Fruit fly (Drosophila melanogaster) whole organism, prepupa: ENCODE results near the gene CG10154.

Experiments
- Blimp-1 ChIP-seq: fragments of 200-800 bp; sonication (Bioruptor generic); optimal IDR thresholded peaks from 3 replicates; lab custom pipeline; 2017; ENCODE audit warnings: missing biosample characterization, missing genetic modification characterization, mild to moderate bottlenecking, moderate library complexity, missing genetic modification reagents
- CG10631 ChIP-seq: fragments of 200-800 bp; sonication (Bioruptor generic); optimal IDR thresholded peaks from 2 replicates; lab custom pipeline; 2016; ENCODE audit warnings: missing biosample characterization, missing genetic modification characterization
- CG10669 ChIP-seq: fragments of 200-800 bp; sonication (Bioruptor generic); optimal IDR thresholded peaks from 3 replicates; lab custom pipeline; 2018; ENCODE audit warnings: missing biosample characterization, mild to moderate bottlenecking, missing genetic modification characterization, moderate library complexity
- CG11294 ChIP-seq: fragments of 200-800 bp; sonication (Bioruptor generic); IDR thresholded peaks from 2 replicates; pipeline ENCODE4 v1.3.6; 2022; ENCODE audit warnings: missing biosample characterization, missing genetic modification characterization
- CG11762 ChIP-seq: fragments of 200-800 bp; sonication (Bioruptor generic); optimal IDR thresholded peaks from 3 replicates; lab custom pipeline; 2016; ENCODE audit warnings: missing biosample characterization, missing genetic modification characterization; ENCODE audit not compliant: insufficient read depth
- CG11902 ChIP-seq: fragments of 200-800 bp; sonication (Bioruptor generic); optimal IDR thresholded peaks from 3 replicates; lab custom pipeline; 2016; ENCODE audit warnings: missing biosample characterization, missing genetic modification characterization
- CG15336 ChIP-seq: fragments of 200-800 bp; sonication (Bioruptor generic); IDR thresholded peaks from 2 replicates; pipeline ENCODE4 v1.3.6; 2022; ENCODE audit warnings: missing biosample characterization, missing genetic modification characterization
- CG1621 ChIP-seq: fragments of 200-800 bp; sonication (Bioruptor generic); optimal IDR thresholded peaks from 3 replicates; lab custom pipeline; 2018; ENCODE audit warnings: missing biosample characterization, mild to moderate bottlenecking, missing genetic modification characterization
- CG16779 ChIP-seq: fragments of 200-800 bp; sonication (Bioruptor generic); optimal IDR thresholded peaks from 3 replicates; lab custom pipeline; 2017; ENCODE audit warnings: missing biosample characterization, mild to moderate bottlenecking, missing genetic modification characterization
- CG31627 ChIP-seq: fragments of 200-800 bp; sonication (Bioruptor generic); optimal IDR thresholded peaks from 3 replicates; lab custom pipeline; 2016; ENCODE audit warnings: missing biosample characterization, missing genetic modification characterization
- CG32006 ChIP-seq: fragments of 200-800 bp; sonication (Bioruptor generic); optimal IDR thresholded peaks from 3 replicates; lab custom pipeline; 2017; ENCODE audit warnings: missing biosample characterization, mild to moderate bottlenecking, missing genetic modification characterization
- CG34406 ChIP-seq: fragments of 200-800 bp; sonication (Bioruptor generic); optimal IDR thresholded peaks from 3 replicates; lab custom pipeline; 2016; ENCODE audit warnings: missing biosample characterization, missing genetic modification characterization
- CG3919 ChIP-seq: fragments of 200-800 bp; sonication (Bioruptor generic); optimal IDR thresholded peaks from 3 replicates; lab custom pipeline; 2016; ENCODE audit warnings: missing biosample characterization, missing genetic modification characterization
- CG6276 ChIP-seq: fragments of 200-800 bp; sonication (Bioruptor generic); optimal IDR thresholded peaks from 2 replicates; lab custom pipeline; 2017; ENCODE audit warnings: missing biosample characterization, mild to moderate bottlenecking, missing genetic modification characterization
- CG6792 ChIP-seq: fragments of 200-800 bp; sonication (Bioruptor generic); optimal IDR thresholded peaks from 3 replicates; lab custom pipeline; 2016; ENCODE audit warnings: missing biosample characterization, missing genetic modification characterization
- CG6854 ChIP-seq: fragments of 200-800 bp; sonication (Bioruptor generic); optimal IDR thresholded peaks from 2 replicates; lab custom pipeline; 2017; ENCODE audit warnings: missing biosample characterization, mild to moderate bottlenecking, missing genetic modification characterization
- CG7368 ChIP-seq: fragments of 200-800 bp; sonication (Bioruptor generic); optimal IDR thresholded peaks from 3 replicates; lab custom pipeline; 2016; ENCODE audit warnings: missing biosample characterization, missing genetic modification characterization
- CG8319 ChIP-seq: fragments of 200-800 bp; sonication (Bioruptor generic); optimal IDR thresholded peaks from 3 replicates; lab custom pipeline; 2016; ENCODE audit warnings: missing biosample characterization, missing genetic modification characterization
- CG9139 ChIP-seq: fragments of 200-800 bp; sonication (Bioruptor generic); optimal IDR thresholded peaks from 3 replicates; lab custom pipeline; 2017; ENCODE audit warnings: missing biosample characterization, mild to moderate bottlenecking, missing genetic modification characterization
- Eip75B ChIP-seq: fragments of 200-800 bp; sonication (Bioruptor generic); optimal IDR thresholded peaks from 3 replicates; lab custom pipeline; 2016; ENCODE audit warnings: missing biosample characterization, missing genetic modification characterization
- Eip93F ChIP-seq: fragments of 200-800 bp; sonication (Bioruptor generic); optimal IDR thresholded peaks from 2 replicates; lab custom pipeline; 2016; ENCODE audit warnings: missing biosample characterization, mild to moderate bottlenecking, missing genetic modification characterization
- Ets21C ChIP-seq: fragments of 200-800 bp; sonication (Bioruptor generic); optimal IDR thresholded peaks from 3 replicates; lab custom pipeline; 2016; ENCODE audit warnings: missing biosample characterization, missing genetic modification characterization
- Ets96B ChIP-seq: fragments of 200-800 bp; optimal IDR thresholded peaks from 2 replicates; lab custom pipeline; 2019; ENCODE audit warnings: missing biosample characterization, mild to moderate bottlenecking, missing genetic modification characterization, moderate library complexity
- Gug ChIP-seq: fragments of 200-800 bp; sonication (Bioruptor generic); IDR thresholded peaks from 2 replicates; pipeline ENCODE4 v1.3.6; 2022; ENCODE audit warnings: missing biosample characterization, missing genetic modification characterization
- Hr39 ChIP-seq: fragments of 200-800 bp; sonication (Bioruptor generic); optimal IDR thresholded peaks from 2 replicates; lab custom pipeline; 2016; ENCODE audit warnings: missing biosample characterization, missing genetic modification characterization
- Lpt ChIP-seq: fragments of 200-800 bp; sonication (Bioruptor generic); optimal IDR thresholded peaks from 3 replicates; lab custom pipeline; 2016; ENCODE audit warnings: missing biosample characterization, missing genetic modification characterization
- Met ChIP-seq: fragments of 200-800 bp; sonication (Bioruptor generic); optimal IDR thresholded peaks from 3 replicates; lab custom pipeline; 2016; ENCODE audit warnings: missing biosample characterization, missing genetic modification characterization
- OdsH ChIP-seq: fragments of 200-800 bp; sonication (Bioruptor generic); optimal IDR thresholded peaks from 3 replicates; lab custom pipeline; 2016; ENCODE audit warnings: missing biosample characterization, missing genetic modification characterization
- Sox102F ChIP-seq: fragments of 200-800 bp; sonication (Bioruptor generic); optimal IDR thresholded peaks from 2 replicates; lab custom pipeline; 2016; ENCODE audit warnings: missing biosample characterization, mild to moderate bottlenecking, missing genetic modification characterization
- Sox14 ChIP-seq: fragments of 200-800 bp; sonication (Bioruptor generic); optimal IDR thresholded peaks from 3 replicates; lab custom pipeline; 2016; ENCODE audit warnings: missing biosample characterization, missing genetic modification characterization
- achi ChIP-seq: fragments of 200-800 bp; sonication (Bioruptor generic); optimal IDR thresholded peaks from 3 replicates; lab custom pipeline; 2016; ENCODE audit warnings: missing biosample characterization, missing genetic modification characterization
- acj6 ChIP-seq: fragments of 200-800 bp; sonication (Bioruptor generic); optimal IDR thresholded peaks from 3 replicates; lab custom pipeline; 2016; ENCODE audit warnings: missing biosample characterization, missing genetic modification characterization
- cyc ChIP-seq: fragments of 200-800 bp; sonication (Bioruptor generic); optimal IDR thresholded peaks from 3 replicates; lab custom pipeline; 2016; ENCODE audit warnings: missing biosample characterization, missing genetic modification characterization
- dac ChIP-seq: fragments of 200-800 bp; sonication (Bioruptor generic); optimal IDR thresholded peaks from 2 replicates; lab custom pipeline; 2017; ENCODE audit warnings: missing biosample characterization, mild to moderate bottlenecking, missing genetic modification characterization
- eg ChIP-seq: fragments of 200-800 bp; sonication (Bioruptor generic); IDR thresholded peaks from 3 replicates; pipeline ENCODE4 v1.3.6; 2022; ENCODE audit warnings: missing biosample characterization, missing genetic modification characterization
- esn ChIP-seq: fragments of 200-800 bp; sonication (Bioruptor generic); optimal IDR thresholded peaks from 2 replicates; lab custom pipeline; 2016; ENCODE audit warnings: missing biosample characterization, mild to moderate bottlenecking, missing genetic modification characterization, moderate library complexity
- fd59A ChIP-seq: fragments of 200-800 bp; sonication (Bioruptor generic); optimal IDR thresholded peaks from 2 replicates; lab custom pipeline; 2017; ENCODE audit warnings: missing biosample characterization, mild to moderate bottlenecking, missing genetic modification characterization, missing genetic modification reagents
- fd85E ChIP-seq: fragments of 200-800 bp; sonication (Bioruptor generic); optimal IDR thresholded peaks from 3 replicates; lab custom pipeline; 2016; ENCODE audit warnings: missing biosample characterization, missing genetic modification characterization
- fkh ChIP-seq: fragments of 200-800 bp; sonication (Bioruptor generic); optimal IDR thresholded peaks from 3 replicates; lab custom pipeline; 2017; ENCODE audit warnings: missing biosample characterization, mild to moderate bottlenecking, missing genetic modification characterization, moderate library complexity
- lz ChIP-seq: fragments of 200-800 bp; sonication (Bioruptor generic); optimal IDR thresholded peaks from 3 replicates; lab custom pipeline; 2016; ENCODE audit warnings: missing biosample characterization, missing genetic modification characterization
- net ChIP-seq: fragments of 200-800 bp; sonication (Bioruptor generic); optimal IDR thresholded peaks from 3 replicates; lab custom pipeline; 2016; ENCODE audit warnings: missing biosample characterization, missing genetic modification characterization
- pdm3 ChIP-seq: fragments of 200-800 bp; sonication (Bioruptor generic); optimal IDR thresholded peaks from 3 replicates; lab custom pipeline; 2016; ENCODE audit warnings: missing biosample characterization, missing genetic modification characterization
- salr ChIP-seq, 2 experiments: fragments of 200-800 bp; sonication (Bioruptor generic); optimal IDR thresholded peaks; 3 replicates each; lab custom pipeline; 2016 to 2018; ENCODE audit warnings: missing biosample characterization in 2 of 2, missing genetic modification characterization in 2 of 2, mild to moderate bottlenecking in 1 of 2
- spab ChIP-seq: fragments of 200-800 bp; sonication (Bioruptor generic); optimal IDR thresholded peaks from 2 replicates; lab custom pipeline; 2017; ENCODE audit warnings: missing biosample characterization, mild to moderate bottlenecking, missing genetic modification characterization, missing genetic modification reagents
- ss ChIP-seq, 2 experiments: fragments of 200-800 bp; sonication (Bioruptor generic); optimal IDR thresholded peaks; 2 replicates in 1 of 2; 3 replicates in 1 of 2; lab custom pipeline; 2017 to 2018; ENCODE audit warnings: mild to moderate bottlenecking in 2 of 2, missing biosample characterization in 2 of 2, missing genetic modification characterization in 2 of 2, moderate library complexity in 1 of 2
- svp ChIP-seq: fragments of 200-800 bp; sonication (Bioruptor generic); peaks from one replicate; lab custom pipeline; 2016; ENCODE audit warnings: missing biosample characterization, missing genetic modification characterization
- topi ChIP-seq: fragments of 200-800 bp; sonication (Bioruptor generic); optimal IDR thresholded peaks from 3 replicates; lab custom pipeline; 2016; ENCODE audit warnings: missing biosample characterization, missing genetic modification characterization

Gene CG10154

dm6 chr3L:13412200-13412885 lies 24.6 kb downstream of the CG10154 start, which contains the start of the genes CG10222 and flr:
Gene CG10222, minus strand, starts transcription at chr3L:13412453.
Gene flr, plus strand, starts transcription at chr3L:13412843.
- TF ChIP-seq Met (GFP tag; lab: Kevin White, UChicago) (peak; percentile 24), eg (GFP tag; lab: Robert Waterston, UW) (0 out of 3 replicates have a peak, but pooled peaks have one; percentile 15), Hr39 (GFP tag; lab: Kevin White, UChicago) (peak; percentile 7), Lpt (peak; percentile 26), cyc (GFP tag; lab: Kevin White, UChicago) (peak; percentile 29), CG3919 (GFP tag; lab: Kevin White, UChicago) (peak; percentile 24), Ets21C (GFP tag; lab: Kevin White, UChicago) (no peak), lz (GFP tag; lab: Kevin White, UChicago) (peak; percentile 22), Sox102F (GFP tag; lab: Kevin White, UChicago) (no peak), CG34406 (GFP tag; lab: Kevin White, UChicago) (peak; percentile 24), Sox14 (GFP tag; lab: Kevin White, UChicago) (peak; percentile 36), CG7368 (peak; percentile 3), svp (peak; percentile 41), spab (GFP tag; lab: Kevin White, UChicago) (no peak), CG11762 (GFP tag; lab: Kevin White, UChicago) (peak; percentile 16)
- TF ChIP-seq, all 60 proteins: peak for 12

DNA sequence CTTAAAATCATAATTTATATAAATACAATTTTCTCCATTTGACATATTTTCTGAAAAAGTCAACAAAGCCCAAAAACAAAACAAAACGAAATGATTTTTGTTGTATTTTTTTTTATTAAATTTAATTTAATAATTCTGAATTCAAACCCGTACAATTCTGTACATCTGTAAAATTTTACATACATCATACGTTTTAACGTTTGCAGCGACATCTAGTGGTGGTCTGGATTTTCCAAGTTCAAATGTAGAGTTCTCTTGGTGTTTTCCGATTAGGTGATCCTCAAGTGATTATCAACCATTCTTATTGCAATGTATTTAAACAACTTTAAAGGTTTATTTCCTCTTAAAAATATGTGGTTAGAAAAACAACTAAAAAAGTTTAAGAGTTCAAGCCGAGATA lies 25.9 kb downstream of the CG10154 start:
- TF ChIP-seq CG31627 (peak; percentile 53), Lpt (no peak), dac (GFP tag; lab: Kevin White, UChicago) (no peak), achi (GFP tag; lab: Kevin White, UChicago) (no peak), CG11902 (no peak), CG16779 (tag; lab: Kevin White, UChicago) (no peak), esn (GFP tag; lab: Kevin White, UChicago) (peak; percentile 51), net (GFP tag; lab: Kevin White, UChicago) (no peak), Eip93F (no peak), lz (GFP tag; lab: Kevin White, UChicago) (peak; percentile 26), OdsH (GFP tag; lab: Kevin White, UChicago) (no peak), CG34406 (GFP tag; lab: Kevin White, UChicago) (no peak), CG8319 (GFP tag; lab: Kevin White, UChicago) (no peak), pdm3 (GFP tag; lab: Kevin White, UChicago) (no peak), CG15336 (GFP tag; lab: Robert Waterston, UW) (no peak), CG10669 (GFP tag; lab: Kevin White, UChicago) (no peak), Eip75B (GFP tag; lab: Kevin White, UChicago) (no peak), fkh (GFP tag; lab: Kevin White, UChicago) (no peak), CG10631 (GFP tag; lab: Kevin White, UChicago) (peak; percentile 15), CG6854 (GFP tag; lab: Kevin White, UChicago) (no peak), ss (GFP tag; optimal IDR thresholded peaks at IDR 0.05; lab: Kevin White, UChicago) (no peak), Met (GFP tag; lab: Kevin White, UChicago) (peak; percentile 5), acj6 (GFP tag; lab: Kevin White, UChicago) (no peak), Gug (GFP tag; lab: Robert Waterston, UW) (no peak), CG6792 (GFP tag; lab: Kevin White, UChicago) (no peak), fd85E (GFP tag; lab: Kevin White, UChicago) (no peak), svp (no peak), Blimp-1 (GFP tag; lab: Kevin White, UChicago) (no peak), salr (GFP tag; optimal IDR thresholded peaks at IDR 0.05; lab: Kevin White, UChicago) (no peak), CG9139 (no peak), cyc (GFP tag; lab: Kevin White, UChicago) (peak; percentile 37), CG11294 (GFP tag; lab: Robert Waterston, UW) (no peak), Hr39 (GFP tag; lab: Kevin White, UChicago) (peak; percentile 38), CG3919 (GFP tag; lab: Kevin White, UChicago) (no peak), topi (GFP tag; lab: Kevin White, UChicago) (no peak), fd59A (GFP tag; lab: Kevin White, UChicago) (no peak), Sox102F (GFP tag; lab: Kevin White, UChicago) (no peak), CG32006 (GFP tag; lab: Kevin White, UChicago) (no peak), CG6276 (no peak), Ets96B (tag; lab: Kevin White, UChicago) (no peak), Ets21C (GFP tag; lab: Kevin White, UChicago) (no peak), Sox14 (GFP tag; lab: Kevin White, UChicago) (no peak), CG1621 (tag; lab: Kevin White, UChicago) (peak; percentile 100)
